Worm (Caenorhabditis elegans): ENCODE data around the gene F07C3.16.

ce11 chrV:9219390-9219733 is 38.0 kb downstream of the F07C3.16 start:
- no peak for TF ChIP-seq efl-1 (GFP tag; optimal IDR thresholded peaks at IDR 0.05)
- TF ChIP-seq unc-62 (GFP tag; optimal IDR thresholded peaks at IDR 0.05), result no peak
- TF ChIP-seq ets-4 (GFP tag; optimal IDR thresholded peaks at IDR 0.05), result no peak
- no peak for TF ChIP-seq him-1 (tag; optimal IDR thresholded peaks at IDR 0.05)
- TF ChIP-seq egrh-3 (GFP tag; IDR thresholded peaks at IDR 0.05), result no peak
- no peak for TF ChIP-seq athp-1 (tag; optimal IDR thresholded peaks at IDR 0.05)
- no peak for TF ChIP-seq attf-3 (GFP tag; conservative IDR thresholded peaks at IDR 0.05)
- TF ChIP-seq gei-17 (GFP tag; optimal IDR thresholded peaks at IDR 0.05), result no peak
- no peak for TF ChIP-seq repo-1 (tag; optimal IDR thresholded peaks at IDR 0.05)
